Fruit fly (Drosophila melanogaster) whole organism: ENCODE results near the gene CG12171.

ENCODE experiments used
- CG8478 ChIP-seq: fragments of >200 bp; optimal IDR thresholded peaks from 2 replicates; lab custom pipeline; 2018; ENCODE audit warnings: inconsistent platforms
- Dll ChIP-seq: fragments of >200 bp; optimal IDR thresholded peaks from 2 replicates; lab custom pipeline; 2017
- EcR ChIP-seq, 2 experiments: fragments of >200 bp; optimal IDR thresholded peaks; 2 replicates each; lab custom pipeline; 2017; ENCODE audit warnings: missing biosample characterization in 2 of 2, missing genetic modification characterization in 2 of 2, missing genetic modification reagents in 2 of 2
- pan ChIP-seq: fragments of >200 bp; optimal IDR thresholded peaks from 2 replicates; lab custom pipeline; 2017
- psq ChIP-seq: fragments of >200 bp; optimal IDR thresholded peaks from 2 replicates; lab custom pipeline; 2017
- usp ChIP-seq: fragments of >200 bp; optimal IDR thresholded peaks from 2 replicates; lab custom pipeline; 2017; ENCODE audit warnings: missing biosample characterization, missing genetic modification characterization, mixed read lengths

- no peak for TF ChIP-seq CG8478
- TF ChIP-seq pan (lab: Kevin White, UChicago), result no peak
- TF ChIP-seq EcR (GFP tag; optimal IDR thresholded peaks at IDR 0.05; lab: Kevin White, UChicago), result no peak
- no peak for TF ChIP-seq usp (GFP tag; lab: Kevin White, UChicago)
- TF ChIP-seq psq (lab: Kevin White, UChicago), result no peak
- no peak for TF ChIP-seq Dll
Measured at dm6 chr3R:5613114-5613443, 20.3 kb upstream of the CG12171 start, which contains the start of gene Atu.
